Fruit fly (Drosophila melanogaster) whole organism, prepupa: ENCODE results near the gene Bet3.

Experiments
- Blimp-1 ChIP-seq: fragments of 200-800 bp; sonication (Bioruptor generic); optimal IDR thresholded peaks from 3 replicates; lab custom pipeline; 2017; ENCODE audit warnings: missing biosample characterization, missing genetic modification characterization, mild to moderate bottlenecking, moderate library complexity, missing genetic modification reagents
- CG10631 ChIP-seq: fragments of 200-800 bp; sonication (Bioruptor generic); optimal IDR thresholded peaks from 2 replicates; lab custom pipeline; 2016; ENCODE audit warnings: missing biosample characterization, missing genetic modification characterization
- CG10669 ChIP-seq: fragments of 200-800 bp; sonication (Bioruptor generic); optimal IDR thresholded peaks from 3 replicates; lab custom pipeline; 2018; ENCODE audit warnings: missing biosample characterization, mild to moderate bottlenecking, missing genetic modification characterization, moderate library complexity
- CG11294 ChIP-seq: fragments of 200-800 bp; sonication (Bioruptor generic); IDR thresholded peaks from 2 replicates; pipeline ENCODE4 v1.3.6; 2022; ENCODE audit warnings: missing biosample characterization, missing genetic modification characterization
- CG11762 ChIP-seq: fragments of 200-800 bp; sonication (Bioruptor generic); optimal IDR thresholded peaks from 3 replicates; lab custom pipeline; 2016; ENCODE audit warnings: missing biosample characterization, missing genetic modification characterization; ENCODE audit not compliant: insufficient read depth
- CG11902 ChIP-seq: fragments of 200-800 bp; sonication (Bioruptor generic); optimal IDR thresholded peaks from 3 replicates; lab custom pipeline; 2016; ENCODE audit warnings: missing biosample characterization, missing genetic modification characterization
- CG16779 ChIP-seq: fragments of 200-800 bp; sonication (Bioruptor generic); optimal IDR thresholded peaks from 3 replicates; lab custom pipeline; 2017; ENCODE audit warnings: missing biosample characterization, mild to moderate bottlenecking, missing genetic modification characterization
- CG3032 ChIP-seq: fragments of 200-800 bp; optimal IDR thresholded peaks from 2 replicates; lab custom pipeline; 2019; ENCODE audit warnings: missing biosample characterization, mild to moderate bottlenecking, missing genetic modification characterization, moderate library complexity
- CG31627 ChIP-seq: fragments of 200-800 bp; sonication (Bioruptor generic); optimal IDR thresholded peaks from 3 replicates; lab custom pipeline; 2016; ENCODE audit warnings: missing biosample characterization, missing genetic modification characterization
- CG32006 ChIP-seq: fragments of 200-800 bp; sonication (Bioruptor generic); optimal IDR thresholded peaks from 3 replicates; lab custom pipeline; 2017; ENCODE audit warnings: missing biosample characterization, mild to moderate bottlenecking, missing genetic modification characterization
- CG3919 ChIP-seq: fragments of 200-800 bp; sonication (Bioruptor generic); optimal IDR thresholded peaks from 3 replicates; lab custom pipeline; 2016; ENCODE audit warnings: missing biosample characterization, missing genetic modification characterization
- CG4318 ChIP-seq: fragments of 200-800 bp; sonication (Bioruptor generic); optimal IDR thresholded peaks from 3 replicates; lab custom pipeline; 2017; ENCODE audit warnings: missing biosample characterization, mild to moderate bottlenecking, missing genetic modification characterization
- CG6163 ChIP-seq: fragments of 200-800 bp; sonication (Bioruptor generic); IDR thresholded peaks from 3 replicates; pipeline ENCODE4 v1.3.6; 2022; ENCODE audit warnings: missing biosample characterization, missing genetic modification characterization
- CG6792 ChIP-seq: fragments of 200-800 bp; sonication (Bioruptor generic); optimal IDR thresholded peaks from 3 replicates; lab custom pipeline; 2016; ENCODE audit warnings: missing biosample characterization, missing genetic modification characterization
- CG6808 ChIP-seq: fragments of 200-800 bp; sonication (Bioruptor generic); optimal IDR thresholded peaks from 3 replicates; lab custom pipeline; 2017; ENCODE audit warnings: missing biosample characterization, missing genetic modification characterization, mild to moderate bottlenecking, moderate library complexity, missing genetic modification reagents
- CG6854 ChIP-seq: fragments of 200-800 bp; sonication (Bioruptor generic); optimal IDR thresholded peaks from 2 replicates; lab custom pipeline; 2017; ENCODE audit warnings: missing biosample characterization, mild to moderate bottlenecking, missing genetic modification characterization
- CG7368 ChIP-seq: fragments of 200-800 bp; sonication (Bioruptor generic); optimal IDR thresholded peaks from 3 replicates; lab custom pipeline; 2016; ENCODE audit warnings: missing biosample characterization, missing genetic modification characterization
- CG8119 ChIP-seq: fragments of 200-800 bp; sonication (Bioruptor generic); IDR thresholded peaks from 3 replicates; pipeline ENCODE4 v1.3.6; 2022; ENCODE audit warnings: missing biosample characterization, missing genetic modification characterization
- CG8319 ChIP-seq: fragments of 200-800 bp; sonication (Bioruptor generic); optimal IDR thresholded peaks from 3 replicates; lab custom pipeline; 2016; ENCODE audit warnings: missing biosample characterization, missing genetic modification characterization
- CG8632 ChIP-seq: fragments of 200-800 bp; sonication (Bioruptor generic); optimal IDR thresholded peaks from 3 replicates; lab custom pipeline; 2016; ENCODE audit warnings: missing biosample characterization, missing genetic modification characterization
- CG9139 ChIP-seq: fragments of 200-800 bp; sonication (Bioruptor generic); optimal IDR thresholded peaks from 3 replicates; lab custom pipeline; 2017; ENCODE audit warnings: missing biosample characterization, mild to moderate bottlenecking, missing genetic modification characterization
- Eip75B ChIP-seq: fragments of 200-800 bp; sonication (Bioruptor generic); optimal IDR thresholded peaks from 3 replicates; lab custom pipeline; 2016; ENCODE audit warnings: missing biosample characterization, missing genetic modification characterization
- Eip78C ChIP-seq: fragments of 200-800 bp; sonication (Bioruptor generic); peaks from one replicate; lab custom pipeline; 2016; ENCODE audit warnings: missing biosample characterization, missing genetic modification characterization
- Eip93F ChIP-seq: fragments of 200-800 bp; sonication (Bioruptor generic); optimal IDR thresholded peaks from 2 replicates; lab custom pipeline; 2016; ENCODE audit warnings: missing biosample characterization, mild to moderate bottlenecking, missing genetic modification characterization
- Ets21C ChIP-seq: fragments of 200-800 bp; sonication (Bioruptor generic); optimal IDR thresholded peaks from 3 replicates; lab custom pipeline; 2016; ENCODE audit warnings: missing biosample characterization, missing genetic modification characterization
- Ets96B ChIP-seq: fragments of 200-800 bp; optimal IDR thresholded peaks from 2 replicates; lab custom pipeline; 2019; ENCODE audit warnings: missing biosample characterization, mild to moderate bottlenecking, missing genetic modification characterization, moderate library complexity
- Hr38 ChIP-seq: sonication (Bioruptor generic); optimal IDR thresholded peaks from 2 replicates; lab custom pipeline; 2016; ENCODE audit warnings: missing biosample characterization, missing genetic modification characterization
- Hr39 ChIP-seq: fragments of 200-800 bp; sonication (Bioruptor generic); optimal IDR thresholded peaks from 2 replicates; lab custom pipeline; 2016; ENCODE audit warnings: missing biosample characterization, missing genetic modification characterization
- Hr4 ChIP-seq: fragments of 200-800 bp; sonication (Bioruptor generic); optimal IDR thresholded peaks from 3 replicates; lab custom pipeline; 2016; ENCODE audit warnings: missing biosample characterization, missing genetic modification characterization
- Lpt ChIP-seq: fragments of 200-800 bp; sonication (Bioruptor generic); optimal IDR thresholded peaks from 3 replicates; lab custom pipeline; 2016; ENCODE audit warnings: missing biosample characterization, missing genetic modification characterization
- Met ChIP-seq: fragments of 200-800 bp; sonication (Bioruptor generic); optimal IDR thresholded peaks from 3 replicates; lab custom pipeline; 2016; ENCODE audit warnings: missing biosample characterization, missing genetic modification characterization
- Smox ChIP-seq: fragments of 200-800 bp; sonication (Bioruptor generic); optimal IDR thresholded peaks from 3 replicates; lab custom pipeline; 2016; ENCODE audit warnings: missing biosample characterization, missing genetic modification characterization
- Sox102F ChIP-seq: fragments of 200-800 bp; sonication (Bioruptor generic); optimal IDR thresholded peaks from 2 replicates; lab custom pipeline; 2016; ENCODE audit warnings: missing biosample characterization, mild to moderate bottlenecking, missing genetic modification characterization
- achi ChIP-seq: fragments of 200-800 bp; sonication (Bioruptor generic); optimal IDR thresholded peaks from 3 replicates; lab custom pipeline; 2016; ENCODE audit warnings: missing biosample characterization, missing genetic modification characterization
- acj6 ChIP-seq: fragments of 200-800 bp; sonication (Bioruptor generic); optimal IDR thresholded peaks from 3 replicates; lab custom pipeline; 2016; ENCODE audit warnings: missing biosample characterization, missing genetic modification characterization
- cyc ChIP-seq: fragments of 200-800 bp; sonication (Bioruptor generic); optimal IDR thresholded peaks from 3 replicates; lab custom pipeline; 2016; ENCODE audit warnings: missing biosample characterization, missing genetic modification characterization
- dsx ChIP-seq: fragments of 200-800 bp; optimal IDR thresholded peaks from 3 replicates; lab custom pipeline; 2019; ENCODE audit warnings: missing biosample characterization, mild to moderate bottlenecking, missing genetic modification characterization, moderate library complexity; ENCODE audit not compliant: poor library complexity, severe bottlenecking
- esn ChIP-seq: fragments of 200-800 bp; sonication (Bioruptor generic); optimal IDR thresholded peaks from 2 replicates; lab custom pipeline; 2016; ENCODE audit warnings: missing biosample characterization, mild to moderate bottlenecking, missing genetic modification characterization, moderate library complexity
- fd59A ChIP-seq: fragments of 200-800 bp; sonication (Bioruptor generic); optimal IDR thresholded peaks from 2 replicates; lab custom pipeline; 2017; ENCODE audit warnings: missing biosample characterization, mild to moderate bottlenecking, missing genetic modification characterization, missing genetic modification reagents
- fkh ChIP-seq: fragments of 200-800 bp; sonication (Bioruptor generic); optimal IDR thresholded peaks from 3 replicates; lab custom pipeline; 2017; ENCODE audit warnings: missing biosample characterization, mild to moderate bottlenecking, missing genetic modification characterization, moderate library complexity
- lz ChIP-seq: fragments of 200-800 bp; sonication (Bioruptor generic); optimal IDR thresholded peaks from 3 replicates; lab custom pipeline; 2016; ENCODE audit warnings: missing biosample characterization, missing genetic modification characterization
- net ChIP-seq: fragments of 200-800 bp; sonication (Bioruptor generic); optimal IDR thresholded peaks from 3 replicates; lab custom pipeline; 2016; ENCODE audit warnings: missing biosample characterization, missing genetic modification characterization
- pdm3 ChIP-seq: fragments of 200-800 bp; sonication (Bioruptor generic); optimal IDR thresholded peaks from 3 replicates; lab custom pipeline; 2016; ENCODE audit warnings: missing biosample characterization, missing genetic modification characterization
- spab ChIP-seq: fragments of 200-800 bp; sonication (Bioruptor generic); optimal IDR thresholded peaks from 2 replicates; lab custom pipeline; 2017; ENCODE audit warnings: missing biosample characterization, mild to moderate bottlenecking, missing genetic modification characterization, missing genetic modification reagents
- ss ChIP-seq, 2 experiments: fragments of 200-800 bp; sonication (Bioruptor generic); optimal IDR thresholded peaks; 2 replicates in 1 of 2; 3 replicates in 1 of 2; lab custom pipeline; 2017 to 2018; ENCODE audit warnings: mild to moderate bottlenecking in 2 of 2, missing biosample characterization in 2 of 2, missing genetic modification characterization in 2 of 2, moderate library complexity in 1 of 2
- svp ChIP-seq: fragments of 200-800 bp; sonication (Bioruptor generic); peaks from one replicate; lab custom pipeline; 2016; ENCODE audit warnings: missing biosample characterization, missing genetic modification characterization

Gene Bet3

dm6 chr3L:9461670-9462246, 19.7 kb upstream of the Bet3 start (continued):
- TF ChIP-seq lz (no peak), CG8632 (no peak), CG6792 (GFP tag; lab: Kevin White, UChicago) (no peak), Sox102F (GFP tag; lab: Kevin White, UChicago) (no peak), CG8119 (GFP tag; lab: Robert Waterston, UW) (no peak), CG6808 (GFP tag; lab: Kevin White, UChicago) (no peak), net (no peak), CG4318 (GFP tag; lab: Kevin White, UChicago) (no peak), CG11902 (GFP tag; lab: Kevin White, UChicago) (no peak), CG11294 (GFP tag; lab: Robert Waterston, UW) (peak; percentile 36; the same call in 1 of the 2 replicates), spab (GFP tag; lab: Kevin White, UChicago) (no peak)

- TF ChIP-seq Ets96B (tag; lab: Kevin White, UChicago) (peak; percentile 68), CG8119 (GFP tag; lab: Robert Waterston, UW) (peak; percentile 72), CG11762 (GFP tag; lab: Kevin White, UChicago) (peak; percentile 20), Blimp-1 (no peak), fkh (peak; percentile 93), CG3919 (peak; percentile 76), CG3032 (tag; lab: Kevin White, UChicago) (peak; percentile 75), Lpt (peak; percentile 61), CG10631 (GFP tag; lab: Kevin White, UChicago) (peak; percentile 75), dsx (GFP tag; lab: Kevin White, UChicago) (peak; percentile 47), CG32006 (peak; percentile 70), pdm3 (GFP tag; lab: Kevin White, UChicago) (peak; percentile 80), svp (peak; percentile 90), lz (peak; percentile 74), cyc (GFP tag; lab: Kevin White, UChicago) (peak; percentile 69), CG4318 (GFP tag; lab: Kevin White, UChicago) (peak; percentile 48), net (peak; percentile 68), ss (GFP tag; optimal IDR thresholded peaks at IDR 0.05; lab: Kevin White, UChicago) (peak; percentile 38 to 67), esn (GFP tag; lab: Kevin White, UChicago) (peak; percentile 82), CG31627 (GFP tag; lab: Kevin White, UChicago) (peak; percentile 77), Ets21C (GFP tag; lab: Kevin White, UChicago) (peak; percentile 46), fd59A (GFP tag; lab: Kevin White, UChicago) (peak; percentile 48), Smox (GFP tag; lab: Kevin White, UChicago) (peak; percentile 78), CG11902 (GFP tag; lab: Kevin White, UChicago) (peak; percentile 21), Hr38 (no peak), Hr39 (GFP tag; lab: Kevin White, UChicago) (peak; percentile 72), CG6163 (peak; percentile 77), CG8319 (GFP tag; lab: Kevin White, UChicago) (peak; percentile 33), Hr4 (GFP tag; lab: Kevin White, UChicago) (peak; percentile 82), acj6 (peak; percentile 77), CG10669 (peak; percentile 28), CG6854 (GFP tag; lab: Kevin White, UChicago) (peak; percentile 53), Eip78C (peak; percentile 92), CG7368 (GFP tag; lab: Kevin White, UChicago) (peak; percentile 29), Sox102F (GFP tag; lab: Kevin White, UChicago) (peak; percentile 62), CG9139 (GFP tag; lab: Kevin White, UChicago) (peak; percentile 2), Eip93F (peak; percentile 69), Eip75B (GFP tag; lab: Kevin White, UChicago) (peak; percentile 70), Met (peak; percentile 81), CG11294 (GFP tag; lab: Robert Waterston, UW) (peak; percentile 52; the same call in 1 of the 2 replicates), spab (GFP tag; lab: Kevin White, UChicago) (peak; percentile 9), CG16779 (tag; lab: Kevin White, UChicago) (peak; percentile 12), CG8632 (peak; percentile 65), achi (peak; percentile 71)
These were observed 18.9 kb upstream of the Bet3 start, which contains the start of the genes CG3434 and CG44838 for dm6 chr3L:9460775-9461491. CG3434 (minus strand) TSS chr3L:9460799. CG44838 (plus strand) TSS chr3L:9461050.
